Fruit fly (Drosophila melanogaster) whole organism, embryonic: Measurements from ENCODE around the gene CG43998.

ENCODE experiments used
- Aef1 ChIP-seq: fragments of 200-800 bp; sonication (Bioruptor generic); IDR thresholded peaks from 3 replicates; pipeline ENCODE4 v1.3.6; 2022; ENCODE audit warnings: missing biosample characterization, missing genetic modification characterization
- Atf6 ChIP-seq: fragments of 200-800 bp; sonication (Bioruptor generic); IDR thresholded peaks from 2 replicates; pipeline ENCODE4 v1.3.6; 2022; ENCODE audit warnings: missing biosample characterization, missing genetic modification characterization
- Bteb2 ChIP-seq: fragments of 200-800 bp; sonication (Bioruptor generic); optimal IDR thresholded peaks from 2 replicates; lab custom pipeline; 2016; ENCODE audit warnings: missing biosample characterization, missing genetic modification characterization
- CG10209 ChIP-seq: fragments of 200-800 bp; sonication (Bioruptor generic); optimal IDR thresholded peaks from 3 replicates; lab custom pipeline; 2017; ENCODE audit warnings: missing biosample characterization, mild to moderate bottlenecking, missing genetic modification characterization, missing genetic modification reagents
- CG10654 ChIP-seq: fragments of 200-800 bp; sonication (Bioruptor generic); optimal IDR thresholded peaks from 2 replicates; lab custom pipeline; 2016; ENCODE audit warnings: missing biosample characterization, missing genetic modification characterization
- CG11560 ChIP-seq: fragments of 200-800 bp; sonication (Bioruptor generic); IDR thresholded peaks from 3 replicates; pipeline ENCODE4 v1.3.6; 2022; ENCODE audit warnings: missing biosample characterization, missing genetic modification characterization
- CG12299 ChIP-seq: fragments of 200-800 bp; sonication (Bioruptor generic); optimal IDR thresholded peaks from 2 replicates; lab custom pipeline; 2018; ENCODE audit warnings: missing biosample characterization, mild to moderate bottlenecking, missing genetic modification characterization
- CG14441 ChIP-seq: fragments of 200-800 bp; sonication (Bioruptor generic); IDR thresholded peaks from 2 replicates; pipeline ENCODE4 v1.3.6; 2022; ENCODE audit warnings: missing biosample characterization, missing genetic modification characterization
- CG14860 ChIP-seq: fragments of 200-800 bp; sonication (Bioruptor generic); IDR thresholded peaks from 3 replicates; pipeline ENCODE4 v1.3.6; 2022; ENCODE audit warnings: missing biosample characterization, missing genetic modification characterization; ENCODE audit not compliant: partially characterized antibody
- CG15269 ChIP-seq: fragments of 200-800 bp; sonication (Bioruptor generic); optimal IDR thresholded peaks from 2 replicates; lab custom pipeline; 2018; ENCODE audit warnings: missing biosample characterization, mild to moderate bottlenecking, missing genetic modification characterization, moderate library complexity
- CG17328 ChIP-seq: fragments of 200-800 bp; sonication (Bioruptor generic); IDR thresholded peaks from 2 replicates; pipeline ENCODE4 v1.3.6; 2022; ENCODE audit warnings: missing biosample characterization, missing genetic modification characterization
- CG2116 ChIP-seq: fragments of 200-800 bp; sonication (Bioruptor generic); optimal IDR thresholded peaks from 3 replicates; lab custom pipeline; 2018; ENCODE audit warnings: missing biosample characterization, mild to moderate bottlenecking, missing genetic modification characterization
- CG2202 ChIP-seq: fragments of 200-800 bp; sonication (Bioruptor generic); optimal IDR thresholded peaks from 2 replicates; lab custom pipeline; 2018; ENCODE audit warnings: missing biosample characterization, mild to moderate bottlenecking, missing genetic modification characterization
- CG2678 ChIP-seq: fragments of 200-800 bp; sonication (Bioruptor generic); optimal IDR thresholded peaks from 3 replicates; lab custom pipeline; 2019; ENCODE audit warnings: missing biosample characterization, mild to moderate bottlenecking, missing genetic modification characterization, moderate library complexity
- CG30020 ChIP-seq: fragments of 200-800 bp; optimal IDR thresholded peaks from 2 replicates; lab custom pipeline; 2019; ENCODE audit warnings: missing biosample characterization, mild to moderate bottlenecking, missing genetic modification characterization, moderate library complexity
- CG3163 ChIP-seq: fragments of 200-800 bp; sonication (Bioruptor generic); optimal IDR thresholded peaks from 3 replicates; lab custom pipeline; 2016; ENCODE audit warnings: missing biosample characterization, missing genetic modification characterization
- CG32772 ChIP-seq: fragments of 200-800 bp; sonication (Bioruptor generic); IDR thresholded peaks from 2 replicates; pipeline ENCODE4 v1.3.6; 2022; ENCODE audit warnings: missing biosample characterization, missing genetic modification characterization
- CG8359 ChIP-seq: fragments of 200-800 bp; sonication (Bioruptor generic); optimal IDR thresholded peaks from 2 replicates; lab custom pipeline; 2017; ENCODE audit warnings: missing biosample characterization, mild to moderate bottlenecking, missing genetic modification characterization, borderline replicate concordance
- CG8388 ChIP-seq: fragments of 200-800 bp; sonication (Bioruptor generic); optimal IDR thresholded peaks from 2 replicates; lab custom pipeline; 2019; ENCODE audit warnings: missing biosample characterization, mild to moderate bottlenecking, missing genetic modification characterization, moderate library complexity
- CG8924 ChIP-seq: fragments of 200-800 bp; optimal IDR thresholded peaks from 3 replicates; lab custom pipeline; 2019; ENCODE audit warnings: missing biosample characterization, mild to moderate bottlenecking, missing genetic modification characterization, moderate library complexity
- CG9215 ChIP-seq: fragments of 200-800 bp; sonication (Bioruptor generic); IDR thresholded peaks from 2 replicates; pipeline ENCODE4 v1.3.6; 2022; ENCODE audit warnings: missing biosample characterization, missing genetic modification characterization
- CG9727 ChIP-seq: fragments of 200-800 bp; sonication (Bioruptor generic); optimal IDR thresholded peaks from 3 replicates; lab custom pipeline; 2017; ENCODE audit warnings: missing biosample characterization, mild to moderate bottlenecking, missing genetic modification characterization
- CG9797 ChIP-seq: fragments of 200-800 bp; sonication (Bioruptor generic); optimal IDR thresholded peaks from 3 replicates; lab custom pipeline; 2018; ENCODE audit warnings: missing biosample characterization, mild to moderate bottlenecking, missing genetic modification characterization
- Camta ChIP-seq: fragments of 200-800 bp; sonication (Bioruptor generic); optimal IDR thresholded peaks from 2 replicates; lab custom pipeline; 2016; ENCODE audit warnings: missing biosample characterization, missing genetic modification characterization
- Ets65A ChIP-seq: fragments of 200-800 bp; sonication (Bioruptor generic); peaks from one replicate; lab custom pipeline; 2016; ENCODE audit warnings: missing biosample characterization, missing genetic modification characterization
- Fer3 ChIP-seq: fragments of 200-800 bp; sonication (Bioruptor generic); optimal IDR thresholded peaks from 2 replicates; lab custom pipeline; 2018; ENCODE audit warnings: missing biosample characterization, mild to moderate bottlenecking, missing genetic modification characterization, moderate library complexity
- HLHmδ ChIP-seq: fragments of 200-800 bp; sonication (Bioruptor generic); optimal IDR thresholded peaks from 2 replicates; lab custom pipeline; 2018; ENCODE audit warnings: missing biosample characterization, mild to moderate bottlenecking, missing genetic modification characterization, moderate library complexity
- HmgZ ChIP-seq: fragments of 200-800 bp; sonication (Bioruptor generic); optimal IDR thresholded peaks from 2 replicates; lab custom pipeline; 2018; ENCODE audit warnings: missing biosample characterization, mild to moderate bottlenecking, missing genetic modification characterization
- Lpt ChIP-seq: fragments of >200 bp; optimal IDR thresholded peaks from 2 replicates; lab custom pipeline; 2018; ENCODE audit warnings: missing biosample characterization, missing genetic modification characterization
- MBD-R2 ChIP-seq: fragments of 200-800 bp; sonication (Bioruptor generic); IDR thresholded peaks from 2 replicates; pipeline ENCODE4 v1.3.6; 2022; ENCODE audit warnings: missing biosample characterization, missing genetic modification characterization
- Nf-YC ChIP-seq: fragments of 200-800 bp; optimal IDR thresholded peaks from 3 replicates; lab custom pipeline; 2019; ENCODE audit warnings: missing biosample characterization, mild to moderate bottlenecking, missing genetic modification characterization, moderate library complexity
- Opbp ChIP-seq: fragments of 200-800 bp; sonication (Bioruptor generic); IDR thresholded peaks from 3 replicates; pipeline ENCODE4 v1.3.6; 2022; ENCODE audit warnings: missing biosample characterization, missing genetic modification characterization; ENCODE audit not compliant: partially characterized antibody
- Xrp1 ChIP-seq: fragments of 200-800 bp; sonication (Bioruptor generic); IDR thresholded peaks from 2 replicates; pipeline ENCODE4 v1.3.6; 2022; ENCODE audit warnings: missing biosample characterization, missing genetic modification characterization
- YL-1 ChIP-seq: fragments of 200-800 bp; sonication (Bioruptor generic); optimal IDR thresholded peaks from 3 replicates; lab custom pipeline; 2017; ENCODE audit warnings: missing biosample characterization, mild to moderate bottlenecking, missing genetic modification characterization
- br ChIP-seq: fragments of >200 bp; optimal IDR thresholded peaks from 2 replicates; lab custom pipeline; 2017
- croc ChIP-seq: fragments of 200-800 bp; sonication (Bioruptor generic); conservative IDR thresholded peaks from 3 replicates; pipeline ENCODE4 v1.3.6; 2022; ENCODE audit warnings: missing biosample characterization, missing genetic modification characterization
- ewg ChIP-seq: fragments of 200-800 bp; sonication (Bioruptor generic); optimal IDR thresholded peaks from 3 replicates; lab custom pipeline; 2017; ENCODE audit warnings: mild to moderate bottlenecking, missing biosample characterization, missing genetic modification reagents, missing genetic modification characterization
- eyg ChIP-seq: fragments of 200-800 bp; sonication (Bioruptor generic); optimal IDR thresholded peaks from 3 replicates; lab custom pipeline; 2016; ENCODE audit warnings: missing biosample characterization, missing genetic modification characterization
- fd3F ChIP-seq: fragments of 200-800 bp; sonication (Bioruptor generic); optimal IDR thresholded peaks from 2 replicates; lab custom pipeline; 2018; ENCODE audit warnings: missing biosample characterization, mild to moderate bottlenecking, missing genetic modification characterization, moderate library complexity
- gcm ChIP-seq: fragments of 200-800 bp; sonication (Bioruptor generic); optimal IDR thresholded peaks from 2 replicates; lab custom pipeline; 2019; ENCODE audit warnings: missing biosample characterization, mild to moderate bottlenecking, missing genetic modification characterization, moderate library complexity
- gfzf ChIP-seq: fragments of 200-800 bp; sonication (Bioruptor generic); optimal IDR thresholded peaks from 2 replicates; lab custom pipeline; 2016; ENCODE audit warnings: missing biosample characterization, mild to moderate bottlenecking, missing genetic modification characterization, moderate library complexity
- gsb-n ChIP-seq: fragments of 200-800 bp; sonication (Bioruptor generic); optimal IDR thresholded peaks from 3 replicates; lab custom pipeline; 2018; ENCODE audit warnings: missing biosample characterization, mild to moderate bottlenecking, missing genetic modification characterization
- gt ChIP-seq: fragments of 200-800 bp; sonication (Bioruptor generic); IDR thresholded peaks from 2 replicates; pipeline ENCODE4 v1.3.6; 2022; ENCODE audit warnings: missing biosample characterization, missing genetic modification characterization
- jigr1 ChIP-seq: fragments of 200-800 bp; sonication (Bioruptor generic); IDR thresholded peaks from 3 replicates; pipeline ENCODE4 v1.3.6; 2022; ENCODE audit warnings: missing biosample characterization, missing genetic modification characterization
- otp ChIP-seq: fragments of 200-800 bp; sonication (Bioruptor generic); IDR thresholded peaks from 3 replicates; pipeline ENCODE4, ENCODE4 v1.3.6; 2022; ENCODE audit warnings: missing biosample characterization, missing genetic modification characterization
- pfk ChIP-seq: fragments of 200-800 bp; sonication (Bioruptor generic); optimal IDR thresholded peaks from 2 replicates; lab custom pipeline; 2018; ENCODE audit warnings: missing biosample characterization, mild to moderate bottlenecking, missing genetic modification characterization, moderate library complexity
- stwl ChIP-seq: fragments of 200-800 bp; sonication (Bioruptor generic); optimal IDR thresholded peaks from 3 replicates; lab custom pipeline; 2018; ENCODE audit warnings: missing biosample characterization, mild to moderate bottlenecking, missing genetic modification characterization, moderate library complexity
- tio ChIP-seq: fragments of 200-800 bp; sonication (Bioruptor generic); optimal IDR thresholded peaks from 2 replicates; lab custom pipeline; 2017; ENCODE audit warnings: missing biosample characterization, missing genetic modification characterization, inconsistent platforms
- tup ChIP-seq: fragments of 200-800 bp; sonication (Bioruptor generic); optimal IDR thresholded peaks from 2 replicates; lab custom pipeline; 2016; ENCODE audit warnings: missing biosample characterization, mild to moderate bottlenecking, missing genetic modification characterization, moderate library complexity

The CG43998 gene

DNA sequence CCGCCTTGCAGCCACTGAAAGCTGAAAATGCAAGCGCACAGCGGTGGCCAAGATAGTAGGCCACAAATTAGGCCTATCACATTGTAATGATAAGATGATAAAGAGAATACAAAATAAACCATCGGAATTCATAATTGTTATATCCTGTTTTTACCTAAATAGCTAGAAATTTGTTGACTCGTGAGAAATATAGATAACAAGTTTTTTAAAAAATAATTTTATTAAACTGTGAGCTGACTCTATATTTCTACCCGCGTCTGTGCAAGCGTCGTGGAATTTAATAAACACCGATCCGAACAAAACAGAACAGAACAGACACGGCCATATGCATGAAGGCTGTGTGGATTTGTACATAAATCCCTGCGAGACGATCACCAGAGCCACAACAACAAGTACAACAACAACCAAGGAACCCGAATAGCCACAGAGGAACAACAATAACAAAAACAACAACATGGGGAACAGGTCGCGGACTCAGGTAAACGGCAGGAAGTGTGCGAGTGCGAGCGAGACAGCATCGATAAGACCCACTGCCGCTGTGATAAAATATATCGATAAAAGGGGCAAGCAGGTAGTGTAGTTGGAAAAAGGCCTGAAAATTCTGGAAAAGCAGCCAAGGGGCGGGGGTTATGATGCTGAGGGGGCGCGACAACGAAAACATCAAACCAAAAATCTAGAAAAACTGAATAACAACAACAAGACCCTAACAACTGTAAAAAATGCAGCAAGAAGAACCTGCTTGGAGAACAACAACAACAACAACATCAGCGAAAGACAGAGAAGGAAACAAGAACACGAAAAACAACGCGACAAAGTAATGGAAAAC is 42.3 kb downstream of the CG43998 start:
- TF ChIP-seq CG9727 (GFP tag; lab: Kevin White, UChicago) (peak; percentile 92), Camta (GFP tag; lab: Kevin White, UChicago) (peak; percentile 65), HLHmδ (no peak), Lpt (GFP tag; lab: Kevin White, UChicago) (peak; percentile 30), Nf-YC (peak; percentile 55), Opbp (GFP tag; lab: Robert Waterston, UW) (no peak), jigr1 (GFP tag; lab: Robert Waterston, UW) (peak; percentile 78; the same call in 2 of the 3 replicates), Ets65A (peak; percentile 90), ewg (GFP tag; lab: Kevin White, UChicago) (peak; percentile 67), gsb-n (tag; lab: Kevin White, UChicago) (peak; percentile 94), HmgZ (tag; lab: Kevin White, UChicago) (peak; percentile 59), br (no peak), Xrp1 (GFP tag; lab: Robert Waterston, UW) (peak; percentile 97), fd3F (GFP tag; lab: Kevin White, UChicago) (peak; percentile 17), eyg (peak; percentile 53), CG2202 (tag; lab: Kevin White, UChicago) (peak; percentile 90), Bteb2 (peak; percentile 52), CG10209 (GFP tag; lab: Kevin White, UChicago) (peak; percentile 84), CG9215 (GFP tag; lab: Robert Waterston, UW) (peak; percentile 50; the same call in 1 of the 2 replicates), CG3163 (GFP tag; lab: Kevin White, UChicago) (peak; percentile 5), Aef1 (GFP tag; lab: Robert Waterston, UW) (peak; percentile 57; the same call in 2 of the 3 replicates), MBD-R2 (GFP tag; lab: Robert Waterston, UW) (peak; percentile 42; the same call in 1 of the 2 replicates), CG8924 (tag; lab: Kevin White, UChicago) (peak; percentile 95), YL-1 (GFP tag; lab: Kevin White, UChicago) (peak; percentile 25), otp (GFP tag; lab: Robert Waterston, UW) (peak; percentile 84; the same call in 2 of the 3 replicates), CG14860 (GFP tag; lab: Robert Waterston, UW) (no peak), CG8359 (GFP tag; lab: Kevin White, UChicago) (peak; percentile 82), tio (GFP tag; lab: Kevin White, UChicago) (peak; percentile 90), croc (peak; percentile 89), CG2678 (tag; lab: Kevin White, UChicago) (peak; percentile 89), CG9797 (GFP tag; lab: Kevin White, UChicago) (peak; percentile 21), pfk (GFP tag; lab: Kevin White, UChicago) (no peak), CG15269 (peak; percentile 81), CG8388 (GFP tag; lab: Kevin White, UChicago) (peak; percentile 91), CG10654 (GFP tag; lab: Kevin White, UChicago) (peak; percentile 71), gcm (GFP tag; lab: Kevin White, UChicago) (peak; percentile 93), gfzf (GFP tag; lab: Kevin White, UChicago) (no peak), CG2116 (GFP tag; lab: Kevin White, UChicago) (peak; percentile 59), tup (peak; percentile 36), CG11560 (peak; percentile 52; the same call in 1 of the 3 replicates), CG32772 (GFP tag; lab: Robert Waterston, UW) (peak; percentile 79), stwl (tag; lab: Kevin White, UChicago) (peak; percentile 71), Atf6 (GFP tag; lab: Robert Waterston, UW) (peak; percentile 76; the same call in 1 of the 2 replicates), gt (peak; percentile 64; the same call in 1 of the 2 replicates), CG17328 (peak; percentile 90), CG14441 (GFP tag; lab: Robert Waterston, UW) (peak; percentile 74), CG30020 (tag; lab: Kevin White, UChicago) (peak; percentile 74), CG12299 (peak; percentile 84), Fer3 (tag; lab: Kevin White, UChicago) (peak; percentile 67)
